Worm (Caenorhabditis elegans) whole organism, L2 larva: ENCODE results near the gene acp-3.

ENCODE experiments used
- C34F6.9 ChIP-seq: fragments of 150-350 bp; optimal IDR thresholded peaks from 2 replicates; lab custom pipeline; 2014; ENCODE audit warnings: missing biosample characterization, missing genetic modification characterization
- F13H6.1 ChIP-seq: sonication (generic microtip); optimal IDR thresholded peaks from 2 replicates; lab custom pipeline; 2016; ENCODE audit warnings: missing genetic modification characterization, missing compliant biosample characterization
- R02D3.7 ChIP-seq: fragments of 150-350 bp; optimal IDR thresholded peaks from 2 replicates; lab custom pipeline; 2014; ENCODE audit warnings: missing biosample characterization, missing genetic modification characterization
- ZK546.5 ChIP-seq: sonication (generic microtip); optimal IDR thresholded peaks from 2 replicates; lab custom pipeline; 2017; ENCODE audit warnings: missing biosample characterization, missing genetic modification characterization
- alr-1 ChIP-seq: fragments of 150-350 bp; optimal IDR thresholded peaks from 2 replicates; lab custom pipeline; 2014; ENCODE audit warnings: missing biosample characterization, missing genetic modification characterization
- aly-2 ChIP-seq: fragments of 150-350 bp; optimal IDR thresholded peaks from 2 replicates; lab custom pipeline; 2014; ENCODE audit warnings: missing biosample characterization, missing genetic modification characterization
- ama-1 ChIP-seq: fragments of 150-350 bp; optimal IDR thresholded peaks from 2 replicates; lab custom pipeline; 2018; ENCODE audit warnings: inconsistent platforms
- ceh-16 ChIP-seq: fragments of 150-350 bp; optimal IDR thresholded peaks from 2 replicates; lab custom pipeline; 2014; ENCODE audit warnings: missing biosample characterization, missing genetic modification characterization
- ceh-82 ChIP-seq: fragments of 150-350 bp; optimal IDR thresholded peaks from 2 replicates; lab custom pipeline; 2014; ENCODE audit warnings: missing biosample characterization, missing genetic modification characterization
- elt-1 ChIP-seq: fragments of 150-350 bp; optimal IDR thresholded peaks from 2 replicates; lab custom pipeline; 2014; ENCODE audit warnings: missing biosample characterization, missing genetic modification characterization
- elt-3 ChIP-seq: sonication (generic microtip); optimal IDR thresholded peaks from 2 replicates; lab custom pipeline; 2017; ENCODE audit warnings: missing biosample characterization, missing genetic modification characterization
- fos-1 ChIP-seq: fragments of 150-350 bp; optimal IDR thresholded peaks from 2 replicates; lab custom pipeline; 2014; ENCODE audit warnings: missing biosample characterization, missing genetic modification characterization
- lsy-2 ChIP-seq, 2 experiments: fragments of 150-350 bp in 1 of 2; sonication (generic microtip) in 1 of 2; optimal IDR thresholded peaks; 2 replicates each; lab custom pipeline; 2014 to 2017; ENCODE audit warnings: missing biosample characterization in 2 of 2, missing genetic modification characterization in 2 of 2
- mdl-1 ChIP-seq, 2 experiments: fragments of 150-350 bp in 1 of 2; sonication (generic microtip) in 1 of 2; optimal IDR thresholded peaks; 2 replicates each; lab custom pipeline; 2017; ENCODE audit warnings: missing biosample characterization in 2 of 2, missing genetic modification characterization in 2 of 2
- nhr-10 ChIP-seq: sonication (generic microtip); optimal IDR thresholded peaks from 2 replicates; lab custom pipeline; 2017; ENCODE audit warnings: missing biosample characterization, missing genetic modification characterization
- nhr-11 ChIP-seq: fragments of 150-350 bp; optimal IDR thresholded peaks from 2 replicates; lab custom pipeline; 2014; ENCODE audit warnings: missing biosample characterization, missing genetic modification characterization
- nhr-129 ChIP-seq: fragments of 150-350 bp; optimal IDR thresholded peaks from 2 replicates; lab custom pipeline; 2014; ENCODE audit warnings: missing biosample characterization, missing genetic modification characterization
- nhr-21 ChIP-seq: fragments of 150-350 bp; optimal IDR thresholded peaks from 2 replicates; lab custom pipeline; 2014; ENCODE audit warnings: missing biosample characterization, missing genetic modification characterization
- nhr-237 ChIP-seq: fragments of 150-350 bp; optimal IDR thresholded peaks from 2 replicates; lab custom pipeline; 2014; ENCODE audit warnings: missing biosample characterization, missing genetic modification characterization
- nhr-25 ChIP-seq: fragments of 150-350 bp; sonication (generic microtip); optimal IDR thresholded peaks from 3 replicates; lab custom pipeline; 2014; ENCODE audit warnings: missing biosample characterization, missing genetic modification characterization
- nhr-6 ChIP-seq: fragments of 150-350 bp; optimal IDR thresholded peaks from 2 replicates; lab custom pipeline; 2014; ENCODE audit warnings: missing biosample characterization, missing genetic modification characterization
- sem-4 ChIP-seq: fragments of 150-350 bp; optimal IDR thresholded peaks from 2 replicates; lab custom pipeline; 2014; ENCODE audit warnings: missing biosample characterization, missing genetic modification reagents, missing genetic modification characterization
- skn-1 ChIP-seq: sonication (generic microtip); optimal IDR thresholded peaks from 2 replicates; lab custom pipeline; 2017; ENCODE audit warnings: missing biosample characterization, missing genetic modification characterization
- sma-3 ChIP-seq: sonication (generic microtip); optimal IDR thresholded peaks from 2 replicates; lab custom pipeline; 2016; ENCODE audit warnings: missing genetic modification reagents, missing genetic modification characterization, missing compliant biosample characterization
- sma-9 ChIP-seq, 2 experiments: fragments of 150-350 bp in 1 of 2; sonication (generic microtip) in 1 of 2; optimal IDR thresholded peaks; 2 replicates each; lab custom pipeline; 2014 to 2016; ENCODE audit warnings: missing genetic modification characterization in 2 of 2, mild to moderate bottlenecking in 1 of 2, missing biosample characterization in 1 of 2, missing compliant biosample characterization in 1 of 2, missing genetic modification reagents in 1 of 2, moderate library complexity in 1 of 2
- snpc-4 ChIP-seq: fragments of 150-350 bp; optimal IDR thresholded peaks from 2 replicates; lab custom pipeline; 2014; ENCODE audit warnings: missing biosample characterization, missing genetic modification characterization
- unc-39 ChIP-seq: fragments of 150-350 bp; optimal IDR thresholded peaks from 2 replicates; lab custom pipeline; 2014; ENCODE audit warnings: missing biosample characterization, missing genetic modification characterization
- unc-55 ChIP-seq: fragments of 150-350 bp; sonication (generic microtip); optimal IDR thresholded peaks from 3 replicates; lab custom pipeline; 2014; ENCODE audit warnings: missing biosample characterization, missing genetic modification reagents, missing genetic modification characterization
- unc-62 ChIP-seq: fragments of 150-350 bp; optimal IDR thresholded peaks from 2 replicates; lab custom pipeline; 2014; ENCODE audit warnings: missing biosample characterization, missing genetic modification reagents, missing genetic modification characterization
- zag-1 ChIP-seq: fragments of 150-350 bp; optimal IDR thresholded peaks from 2 replicates; lab custom pipeline; 2014; ENCODE audit warnings: missing biosample characterization, missing genetic modification characterization
- ztf-1 ChIP-seq: fragments of 200-800 bp; sonication (Bioruptor generic); conservative IDR thresholded peaks from 2 replicates; pipeline ENCODE4 v1.3.6; 2022; ENCODE audit warnings: missing genetic modification characterization, missing compliant biosample characterization
- ztf-4 ChIP-seq: fragments of 150-350 bp; optimal IDR thresholded peaks from 2 replicates; lab custom pipeline; 2014; ENCODE audit warnings: missing biosample characterization, missing genetic modification characterization

acp-3 gene

DNA sequence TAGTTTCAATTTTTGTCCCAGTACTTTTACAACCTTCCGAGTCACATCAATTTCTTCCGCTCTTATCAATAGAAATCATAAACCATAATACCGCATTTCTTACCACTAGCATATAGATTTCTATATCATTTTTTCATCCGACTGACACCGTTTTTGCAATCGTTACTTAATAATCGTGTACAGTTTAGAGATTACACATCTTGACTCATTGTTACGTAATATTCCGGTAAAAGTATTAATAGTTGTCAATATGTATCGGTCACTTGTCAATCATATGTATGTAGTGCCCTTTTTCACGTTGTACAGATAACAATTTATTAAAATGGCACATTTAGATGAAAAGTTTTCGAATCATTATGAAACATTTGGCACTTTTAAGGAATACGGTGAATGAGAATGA, 36.9 kb downstream of the acp-3 start:
- TF ChIP-seq fos-1 (tag; lab: Kevin White, UChicago) (peak; percentile 30), R02D3.7 (tag; lab: Kevin White, UChicago) (no peak), F13H6.1 (tag; lab: Kevin White, UChicago) (no peak), alr-1 (tag; lab: Kevin White, UChicago) (no peak), nhr-237 (no peak), ceh-16 (tag; lab: Kevin White, UChicago) (no peak), unc-62 (no peak), nhr-6 (tag; lab: Kevin White, UChicago) (no peak), unc-55 (GFP tag; lab: Kevin White, UChicago) (no peak)

DNA sequence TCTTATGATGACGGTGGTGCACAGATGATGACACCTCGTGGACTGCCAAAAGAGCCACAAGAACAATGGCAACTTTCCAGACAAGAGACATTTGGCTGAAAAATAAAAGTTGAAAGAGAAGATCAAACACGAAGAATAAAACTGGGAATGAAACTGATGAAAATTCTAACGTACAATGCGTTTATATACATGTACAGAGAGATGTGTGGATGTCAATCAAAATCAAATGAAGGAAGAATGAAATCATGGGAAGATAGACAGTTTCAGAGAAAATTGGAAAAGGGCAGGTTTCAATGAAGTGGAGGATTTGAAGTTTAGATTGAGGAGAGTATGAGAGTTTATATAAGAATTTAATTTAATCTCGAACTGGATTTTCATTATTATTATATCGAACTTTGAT, 37.9 kb downstream of the acp-3 start, which contains the start of gene dod-23:
dod-23 (minus strand) TSS at position 101 of the 400 bp plus-strand sequence.
- no peak for TF ChIP-seq nhr-6 (tag; lab: Kevin White, UChicago)
- TF ChIP-seq nhr-10 (tag; lab: Kevin White, UChicago) = no peak
- no peak for TF ChIP-seq sma-9 (GFP tag; optimal IDR thresholded peaks at IDR 0.05; lab: Kevin White, UChicago)
- no peak for TF ChIP-seq sma-9 (tag; optimal IDR thresholded peaks at IDR 0.05; lab: Kevin White, UChicago)
- no peak for TF ChIP-seq elt-3 (tag; lab: Kevin White, UChicago)
- TF ChIP-seq R02D3.7 (tag; lab: Kevin White, UChicago) = no peak
- no peak for TF ChIP-seq sem-4

DNA sequence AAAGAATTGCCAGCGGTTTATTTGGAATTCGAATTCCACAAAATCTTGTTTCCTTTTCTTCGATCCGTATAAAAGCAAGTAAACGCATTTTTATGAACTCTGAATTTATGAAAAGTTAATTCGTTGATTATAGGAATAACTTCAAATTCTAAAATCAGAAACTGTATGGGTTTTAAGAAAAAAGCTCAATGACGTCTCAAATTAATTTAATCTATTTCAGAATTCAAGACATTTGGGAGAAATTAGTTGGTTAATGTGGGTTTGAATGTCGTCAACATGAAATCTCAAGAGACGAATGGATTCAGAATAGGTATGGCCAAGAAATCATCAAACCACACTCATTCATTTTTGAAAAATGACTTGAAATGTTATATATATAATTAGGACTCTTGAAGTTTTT, 40.9 kb downstream of the acp-3 start, which contains the start of gene F49E12.7:
F49E12.7 (minus strand) TSS at position 101 of the 400 bp plus-strand sequence.
- no peak for TF ChIP-seq R02D3.7 (tag; lab: Kevin White, UChicago)
- no peak for TF ChIP-seq ztf-4
- no peak for TF ChIP-seq elt-1 (tag; lab: Kevin White, UChicago)
- no peak for TF ChIP-seq snpc-4 (tag; lab: Kevin White, UChicago)
- no peak for TF ChIP-seq sma-3
- TF ChIP-seq zag-1 = no peak
- TF ChIP-seq skn-1 (tag; lab: Kevin White, UChicago) = no peak
- TF ChIP-seq nhr-129 (tag; lab: Kevin White, UChicago) = no peak
- TF ChIP-seq nhr-11 = no peak
- TF ChIP-seq ZK546.5 = no peak
- TF ChIP-seq ceh-82 (tag; lab: Kevin White, UChicago) = no peak
- TF ChIP-seq nhr-21 (tag; lab: Kevin White, UChicago) = no peak
- no peak for TF ChIP-seq ama-1 (lab: Kevin White, UChicago)
- no peak for TF ChIP-seq unc-62
- TF ChIP-seq, all 48 proteins: peak for 0

DNA sequence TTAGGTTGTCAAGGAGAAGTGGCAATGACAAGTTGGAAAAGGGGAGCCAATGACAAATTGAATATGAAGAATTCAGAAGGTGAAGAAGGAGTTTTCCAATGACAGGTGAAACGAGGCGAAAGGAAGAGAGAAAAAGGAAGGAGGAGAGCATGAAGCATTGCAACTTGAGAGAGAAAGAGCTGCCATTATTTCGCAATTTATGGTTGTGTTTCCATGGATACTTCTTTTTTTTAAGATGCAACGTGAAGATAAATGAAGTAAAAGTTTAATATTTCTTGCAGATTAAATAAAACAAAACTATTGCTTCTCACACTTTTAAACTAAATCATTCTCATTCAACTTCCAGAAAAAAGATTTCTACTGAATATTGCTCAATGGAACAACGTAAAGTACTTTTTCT, 42.7 kb downstream of the acp-3 start, which contains the start of gene F49E12.8:
F49E12.8 (minus strand) TSS at position 101 of the 400 bp plus-strand sequence.
- TF ChIP-seq R02D3.7 (tag; lab: Kevin White, UChicago) (no peak), C34F6.9 (tag; lab: Kevin White, UChicago) (no peak), mdl-1 (tag; optimal IDR thresholded peaks at IDR 0.05; lab: Kevin White, UChicago) (no peak), sem-4 (no peak), ceh-16 (tag; lab: Kevin White, UChicago) (no peak), unc-39 (no peak), aly-2 (tag; lab: Kevin White, UChicago) (no peak), lsy-2 (tag; optimal IDR thresholded peaks at IDR 0.05; lab: Kevin White, UChicago) (no peak), fos-1 (tag; lab: Kevin White, UChicago) (no peak), nhr-21 (tag; lab: Kevin White, UChicago) (no peak), nhr-11 (no peak), ztf-4 (no peak)

DNA sequence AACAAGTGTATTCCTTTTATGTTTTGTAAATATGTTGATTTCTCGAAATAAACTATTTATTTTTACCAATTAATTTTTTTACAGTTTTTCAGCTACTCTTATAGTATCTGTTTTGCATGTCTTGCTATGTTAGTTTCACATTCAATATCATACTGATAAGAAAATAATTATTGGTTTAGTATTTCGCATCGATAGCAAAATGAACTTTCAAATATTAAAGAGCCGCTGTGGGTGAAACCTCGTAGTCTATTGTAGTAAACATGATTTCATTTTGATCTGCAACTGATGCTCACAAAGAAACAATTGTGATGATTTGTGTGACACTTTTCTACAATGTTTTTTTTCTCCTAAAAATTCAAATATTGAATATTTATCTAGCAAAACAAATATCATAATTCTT, 44.7 kb downstream of the acp-3 start:
- TF ChIP-seq fos-1 (tag; lab: Kevin White, UChicago) = peak; percentile 55
- no peak for TF ChIP-seq nhr-129 (tag; lab: Kevin White, UChicago)

DNA sequence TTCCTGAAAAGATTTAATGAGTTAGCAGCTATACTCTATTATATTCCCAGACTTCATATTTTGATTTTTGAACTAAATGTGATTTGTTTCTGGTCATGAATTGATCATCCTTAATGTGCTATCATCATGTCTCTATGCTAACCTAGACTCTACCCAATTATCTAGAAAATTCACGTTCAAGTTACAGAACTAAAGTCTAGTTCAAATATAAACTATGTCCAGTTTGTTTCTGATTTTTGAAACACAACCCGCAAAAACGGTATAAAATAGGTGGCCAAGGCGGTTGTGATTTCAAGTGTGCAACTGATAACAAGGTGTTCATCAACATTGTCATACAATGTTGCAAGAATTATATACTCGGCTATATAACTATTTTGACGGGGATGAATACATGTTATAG, 46.2 kb downstream of the acp-3 start, which contains the start of gene F49E12.10:
F49E12.10 (plus strand) TSS at position 301 of the 400 bp plus-strand sequence.
- TF ChIP-seq ztf-1 (GFP tag; lab: Robert Waterston, UW) = no peak
- no peak for TF ChIP-seq nhr-129 (tag; lab: Kevin White, UChicago)
- no peak for TF ChIP-seq nhr-25 (tag; lab: Kevin White, UChicago)
- TF ChIP-seq fos-1 (tag; lab: Kevin White, UChicago) = peak; percentile 54
